Fruit fly (Drosophila melanogaster) whole organism, embryonic: ENCODE results near the gene rasp.
A peak's percentile ranks its signal among the peaks of the same experiment; 100 is the strongest.

Source experiments
- Bteb2 ChIP-seq: fragments of 200-800 bp; sonication (Bioruptor generic); optimal IDR thresholded peaks from 2 replicates; lab custom pipeline; 2016; ENCODE audit warnings: missing biosample characterization, missing genetic modification characterization
- CG10321 ChIP-seq: fragments of 200-800 bp; sonication (Bioruptor generic); IDR thresholded peaks from 2 replicates; pipeline ENCODE4 v1.3.6; 2022; ENCODE audit warnings: missing biosample characterization, missing genetic modification characterization
- CG10959 ChIP-seq: fragments of 200-800 bp; sonication (Bioruptor generic); IDR thresholded peaks from 2 replicates; pipeline ENCODE4 v1.3.6; 2022; ENCODE audit warnings: missing biosample characterization, missing genetic modification characterization
- CG11456 ChIP-seq: fragments of 200-800 bp; sonication (Bioruptor generic); IDR thresholded peaks from 3 replicates; pipeline ENCODE4 v1.3.6; 2022; ENCODE audit warnings: missing biosample characterization, missing genetic modification characterization
- CG12104 ChIP-seq: fragments of 200-800 bp; sonication (Bioruptor generic); optimal IDR thresholded peaks from 3 replicates; lab custom pipeline; 2016; ENCODE audit warnings: missing biosample characterization, missing genetic modification characterization
- CG14667 ChIP-seq: fragments of 200-800 bp; sonication (Bioruptor generic); IDR thresholded peaks from 2 replicates; pipeline ENCODE4 v1.3.6; 2022; ENCODE audit warnings: missing biosample characterization, missing genetic modification characterization
- CG1603 ChIP-seq: fragments of 200-800 bp; sonication (Bioruptor generic); optimal IDR thresholded peaks from 2 replicates; lab custom pipeline; 2019; ENCODE audit warnings: missing biosample characterization, mild to moderate bottlenecking, missing genetic modification characterization, moderate library complexity
- CG16779 ChIP-seq: fragments of 200-800 bp; sonication (Bioruptor generic); IDR thresholded peaks from 2 replicates; pipeline ENCODE4 v1.3.6; 2022; ENCODE audit warnings: missing biosample characterization, missing genetic modification characterization
- CG17802 ChIP-seq: fragments of 200-800 bp; sonication (Bioruptor generic); optimal IDR thresholded peaks from 2 replicates; lab custom pipeline; 2018; ENCODE audit warnings: missing biosample characterization, mild to moderate bottlenecking, missing genetic modification characterization, moderate library complexity
- CG18619 ChIP-seq: fragments of 200-800 bp; sonication (Bioruptor generic); optimal IDR thresholded peaks from 3 replicates; lab custom pipeline; 2017; ENCODE audit warnings: missing biosample characterization, mild to moderate bottlenecking, missing genetic modification characterization
- CG32767 ChIP-seq: fragments of 200-800 bp; sonication (Bioruptor generic); IDR thresholded peaks from 2 replicates; pipeline ENCODE4 v1.3.6; 2022; ENCODE audit warnings: missing biosample characterization, missing genetic modification characterization
- CG32772 ChIP-seq: fragments of 200-800 bp; sonication (Bioruptor generic); IDR thresholded peaks from 2 replicates; pipeline ENCODE4 v1.3.6; 2022; ENCODE audit warnings: missing biosample characterization, missing genetic modification characterization
- CG3281 ChIP-seq: fragments of 200-800 bp; sonication (Bioruptor generic); optimal IDR thresholded peaks from 3 replicates; lab custom pipeline; 2017; ENCODE audit warnings: missing biosample characterization, mild to moderate bottlenecking, missing genetic modification characterization
- CG33557 ChIP-seq: fragments of 200-800 bp; sonication (Bioruptor generic); optimal IDR thresholded peaks from 2 replicates; lab custom pipeline; 2019; ENCODE audit warnings: missing biosample characterization, mild to moderate bottlenecking, missing genetic modification characterization, moderate library complexity
- CG6654 ChIP-seq: fragments of 200-800 bp; sonication (Bioruptor generic); optimal IDR thresholded peaks from 2 replicates; lab custom pipeline; 2017; ENCODE audit warnings: missing biosample characterization, mild to moderate bottlenecking, missing genetic modification characterization
- CG7372 ChIP-seq: fragments of 200-800 bp; sonication (Bioruptor generic); IDR thresholded peaks from 2 replicates; pipeline ENCODE4 v1.3.6; 2022; ENCODE audit warnings: missing biosample characterization, missing genetic modification characterization
- CG7987 ChIP-seq: fragments of 200-800 bp; sonication (Bioruptor generic); optimal IDR thresholded peaks from 2 replicates; lab custom pipeline; 2018; ENCODE audit warnings: missing biosample characterization, mild to moderate bottlenecking, missing genetic modification characterization, moderate library complexity
- CG8359 ChIP-seq: fragments of 200-800 bp; sonication (Bioruptor generic); optimal IDR thresholded peaks from 2 replicates; lab custom pipeline; 2017; ENCODE audit warnings: missing biosample characterization, mild to moderate bottlenecking, missing genetic modification characterization, borderline replicate concordance
- CG9215 ChIP-seq: fragments of 200-800 bp; sonication (Bioruptor generic); IDR thresholded peaks from 2 replicates; pipeline ENCODE4 v1.3.6; 2022; ENCODE audit warnings: missing biosample characterization, missing genetic modification characterization
- CG9727 ChIP-seq: fragments of 200-800 bp; sonication (Bioruptor generic); optimal IDR thresholded peaks from 3 replicates; lab custom pipeline; 2017; ENCODE audit warnings: missing biosample characterization, mild to moderate bottlenecking, missing genetic modification characterization
- CG9932 ChIP-seq: fragments of 200-800 bp; sonication (Bioruptor generic); IDR thresholded peaks from 2 replicates; pipeline ENCODE4 v1.3.6; 2022; ENCODE audit warnings: missing biosample characterization, missing genetic modification characterization
- Camta ChIP-seq: fragments of 200-800 bp; sonication (Bioruptor generic); optimal IDR thresholded peaks from 2 replicates; lab custom pipeline; 2016; ENCODE audit warnings: missing biosample characterization, missing genetic modification characterization
- CoRest ChIP-seq: fragments of 200-800 bp; sonication (Bioruptor generic); optimal IDR thresholded peaks from 3 replicates; lab custom pipeline; 2018; ENCODE audit warnings: missing biosample characterization, mild to moderate bottlenecking, missing genetic modification characterization, moderate library complexity
- D ChIP-seq, 2 experiments: fragments of 200-800 bp in 1 of 2; fragments of >200 bp in 1 of 2; sonication (Bioruptor generic) in 1 of 2; optimal IDR thresholded peaks; 2 replicates in 1 of 2; 3 replicates in 1 of 2; lab custom pipeline; 2017; ENCODE audit warnings: mild to moderate bottlenecking in 1 of 2, missing biosample characterization in 1 of 2, missing genetic modification characterization in 1 of 2, missing genetic modification reagents in 1 of 2
- D19A ChIP-seq: fragments of 200-800 bp; optimal IDR thresholded peaks from 3 replicates; lab custom pipeline; 2019; ENCODE audit warnings: missing biosample characterization, mild to moderate bottlenecking, missing genetic modification characterization, moderate library complexity
- Deaf1 ChIP-seq: fragments of 200-800 bp; optimal IDR thresholded peaks from 3 replicates; lab custom pipeline; 2019; ENCODE audit warnings: missing biosample characterization, mild to moderate bottlenecking, missing genetic modification characterization, moderate library complexity
- Elba2 ChIP-seq: fragments of 200-800 bp; sonication (Bioruptor generic); optimal IDR thresholded peaks from 3 replicates; lab custom pipeline; 2016; ENCODE audit warnings: missing biosample characterization, missing genetic modification characterization
- Fer3 ChIP-seq: fragments of 200-800 bp; sonication (Bioruptor generic); optimal IDR thresholded peaks from 2 replicates; lab custom pipeline; 2018; ENCODE audit warnings: missing biosample characterization, mild to moderate bottlenecking, missing genetic modification characterization, moderate library complexity
- HLH4C ChIP-seq: fragments of 200-800 bp; sonication (Bioruptor generic); IDR thresholded peaks from 3 replicates; pipeline ENCODE4 v1.3.6; 2022; ENCODE audit warnings: missing biosample characterization, missing genetic modification characterization; ENCODE audit not compliant: partially characterized antibody
- Max ChIP-seq: fragments of 200-800 bp; sonication (Bioruptor generic); optimal IDR thresholded peaks from 2 replicates; lab custom pipeline; 2016; ENCODE audit warnings: missing biosample characterization, mild to moderate bottlenecking, missing genetic modification characterization
- Ptx1 ChIP-seq: fragments of 200-800 bp; sonication (Bioruptor generic); IDR thresholded peaks from 2 replicates; pipeline ENCODE4 v1.3.6; 2022; ENCODE audit warnings: missing biosample characterization, missing genetic modification characterization
- Ravus ChIP-seq: fragments of 200-800 bp; sonication (Bioruptor generic); IDR thresholded peaks from 2 replicates; pipeline ENCODE4 v1.3.6; 2022; ENCODE audit warnings: missing biosample characterization, missing genetic modification characterization
- Vsx1 ChIP-seq: fragments of 200-800 bp; sonication (Bioruptor generic); optimal IDR thresholded peaks from 2 replicates; lab custom pipeline; 2017; ENCODE audit warnings: missing biosample characterization, mild to moderate bottlenecking, missing genetic modification characterization, missing genetic modification reagents
- bbx ChIP-seq: fragments of 200-800 bp; sonication (Bioruptor generic); IDR thresholded peaks from 2 replicates; pipeline ENCODE4 v1.3.6; 2022; ENCODE audit warnings: missing biosample characterization, missing genetic modification characterization; ENCODE audit not compliant: partially characterized antibody
- br ChIP-seq: fragments of >200 bp; optimal IDR thresholded peaks from 2 replicates; lab custom pipeline; 2017
- fd3F ChIP-seq: fragments of 200-800 bp; sonication (Bioruptor generic); optimal IDR thresholded peaks from 2 replicates; lab custom pipeline; 2018; ENCODE audit warnings: missing biosample characterization, mild to moderate bottlenecking, missing genetic modification characterization, moderate library complexity
- fu2 ChIP-seq: fragments of 200-800 bp; sonication (Bioruptor generic); optimal IDR thresholded peaks from 2 replicates; lab custom pipeline; 2016; ENCODE audit warnings: missing biosample characterization, missing genetic modification characterization
- gfzf ChIP-seq: fragments of 200-800 bp; sonication (Bioruptor generic); optimal IDR thresholded peaks from 2 replicates; lab custom pipeline; 2016; ENCODE audit warnings: missing biosample characterization, mild to moderate bottlenecking, missing genetic modification characterization, moderate library complexity
- grn ChIP-seq: fragments of 200-800 bp; sonication (Bioruptor generic); optimal IDR thresholded peaks from 3 replicates; lab custom pipeline; 2017; ENCODE audit warnings: missing biosample characterization, missing genetic modification characterization
- h ChIP-seq: fragments of >200 bp; optimal IDR thresholded peaks from 2 replicates; lab custom pipeline; 2017
- her ChIP-seq: fragments of 200-800 bp; sonication (Bioruptor generic); optimal IDR thresholded peaks from 2 replicates; lab custom pipeline; 2016; ENCODE audit warnings: missing biosample characterization, missing genetic modification characterization
- kah ChIP-seq: fragments of 200-800 bp; sonication (Bioruptor generic); optimal IDR thresholded peaks from 2 replicates; lab custom pipeline; 2018; ENCODE audit warnings: missing biosample characterization, mild to moderate bottlenecking, missing genetic modification characterization
- lbe ChIP-seq: fragments of 200-800 bp; sonication (Bioruptor generic); optimal IDR thresholded peaks from 2 replicates; lab custom pipeline; 2016; ENCODE audit warnings: missing biosample characterization, mild to moderate bottlenecking, missing genetic modification characterization
- onecut ChIP-seq: fragments of 200-800 bp; sonication (Bioruptor generic); IDR thresholded peaks from 2 replicates; pipeline ENCODE4 v1.3.6; 2022; ENCODE audit warnings: missing biosample characterization, missing genetic modification characterization
- p53 ChIP-seq: fragments of 200-800 bp; sonication (Bioruptor generic); optimal IDR thresholded peaks from 2 replicates; lab custom pipeline; 2016; ENCODE audit warnings: missing biosample characterization, missing genetic modification characterization
- pzg ChIP-seq: fragments of 200-800 bp; sonication (Bioruptor generic); optimal IDR thresholded peaks from 3 replicates; lab custom pipeline; 2018; ENCODE audit warnings: missing biosample characterization, mild to moderate bottlenecking, missing genetic modification characterization, moderate library complexity
- repo ChIP-seq: fragments of 200-800 bp; sonication (Bioruptor generic); optimal IDR thresholded peaks from 2 replicates; lab custom pipeline; 2016; ENCODE audit warnings: missing biosample characterization, missing genetic modification characterization
- rib ChIP-seq: fragments of 200-800 bp; sonication (Bioruptor generic); IDR thresholded peaks from 2 replicates; pipeline ENCODE4 v1.3.6; 2022; ENCODE audit warnings: missing biosample characterization, missing genetic modification characterization
- sqz ChIP-seq: fragments of 200-800 bp; sonication (Bioruptor generic); optimal IDR thresholded peaks from 3 replicates; lab custom pipeline; 2018; ENCODE audit warnings: missing biosample characterization, mild to moderate bottlenecking, missing genetic modification characterization
- zfh2 ChIP-seq: fragments of 200-800 bp; sonication (Bioruptor generic); optimal IDR thresholded peaks from 2 replicates; lab custom pipeline; 2016; ENCODE audit warnings: missing biosample characterization, missing genetic modification characterization

rasp gene

DNA sequence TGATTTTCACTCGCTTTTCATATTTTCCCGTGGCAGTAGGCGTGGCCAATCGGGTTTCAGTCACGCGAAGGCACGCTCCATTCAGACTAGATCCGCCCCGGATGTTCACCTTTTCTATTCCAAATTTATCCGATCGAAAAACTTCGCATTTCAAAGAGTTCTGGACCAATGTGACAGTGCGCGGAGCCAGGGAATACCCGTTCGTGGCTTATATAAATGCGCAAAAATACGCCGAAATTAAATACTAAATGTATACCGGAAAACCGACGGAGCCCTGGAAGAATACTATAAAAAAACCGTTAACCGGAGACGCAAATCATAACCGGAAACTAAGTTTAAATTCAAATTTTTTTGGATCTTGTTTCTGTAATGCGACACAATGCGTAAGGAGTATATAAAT lies 34.4 kb upstream of the rasp start, which contains the start of gene promL (continued):
- TF ChIP-seq fu2 (GFP tag; lab: Kevin White, UChicago): no peak
- TF ChIP-seq, all 482 proteins: peak for 273

DNA sequence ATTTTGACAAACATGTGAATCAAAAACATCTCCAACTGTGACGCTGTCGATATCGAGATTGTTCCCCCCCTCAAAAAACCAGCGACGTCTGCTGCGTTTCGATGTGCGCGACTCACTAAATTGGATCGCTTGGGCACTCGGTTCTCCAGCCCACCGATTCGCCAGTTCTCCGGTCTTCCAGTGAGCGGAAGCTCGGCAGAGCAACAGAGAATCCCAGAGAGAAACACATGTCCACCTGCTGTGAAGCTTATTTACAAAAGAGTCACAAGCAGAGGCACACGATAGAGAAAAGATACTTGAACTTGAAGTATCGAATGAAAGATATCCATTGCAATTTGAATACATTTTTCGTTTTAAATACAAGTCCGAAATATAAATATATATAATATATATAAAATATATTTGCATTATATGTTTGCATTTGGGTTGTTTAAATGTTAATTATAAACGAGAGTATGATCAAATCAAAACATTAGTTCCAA lies 27.9 kb upstream of the rasp start:
- TF ChIP-seq Elba2 (GFP tag; lab: Kevin White, UChicago) (no peak), kah (no peak), CG11456 (GFP tag; lab: Robert Waterston, UW) (0 out of 3 replicates have a peak, but pooled peaks have one; percentile 7), Fer3 (tag; lab: Kevin White, UChicago) (peak; percentile 10), Deaf1 (tag; lab: Kevin White, UChicago) (peak; percentile 59), Bteb2 (GFP tag; lab: Kevin White, UChicago) (no peak), CG10321 (GFP tag; lab: Robert Waterston, UW) (no peak), Camta (GFP tag; lab: Kevin White, UChicago) (no peak), br (lab: Kevin White, UChicago) (no peak), h (lab: Kevin White, UChicago) (no peak), CG7987 (GFP tag; lab: Kevin White, UChicago) (peak; percentile 32), her (no peak), D19A (tag; lab: Kevin White, UChicago) (no peak), D (optimal IDR thresholded peaks at IDR 0.05; lab: Kevin White, UChicago) (no peak), D (GFP tag; optimal IDR thresholded peaks at IDR 0.05; lab: Kevin White, UChicago) (no peak), lbe (GFP tag; lab: Kevin White, UChicago) (no peak), Ptx1 (GFP tag; lab: Robert Waterston, UW) (no peak), CG18619 (peak; percentile 19), Ravus (GFP tag; lab: Robert Waterston, UW) (no peak), CG6654 (GFP tag; lab: Kevin White, UChicago) (no peak), HLH4C (GFP tag; lab: Robert Waterston, UW) (no peak), CG14667 (GFP tag; lab: Robert Waterston, UW) (no peak), Vsx1 (GFP tag; lab: Kevin White, UChicago) (no peak), sqz (no peak), pzg (no peak), bbx (GFP tag; lab: Robert Waterston, UW) (no peak), CG9932 (GFP tag; lab: Robert Waterston, UW) (peak; percentile 3; the same call in 1 of the 2 replicates), CG32772 (GFP tag; lab: Robert Waterston, UW) (no peak), p53 (GFP tag; lab: Kevin White, UChicago) (no peak), repo (GFP tag; lab: Kevin White, UChicago) (no peak), grn (GFP tag; lab: Kevin White, UChicago) (no peak), CG33557 (GFP tag; lab: Kevin White, UChicago) (no peak), CG3281 (GFP tag; lab: Kevin White, UChicago) (peak; percentile 32), CG7372 (no peak), gfzf (GFP tag; lab: Kevin White, UChicago) (no peak), CG9727 (GFP tag; lab: Kevin White, UChicago) (no peak), CG1603 (tag; lab: Kevin White, UChicago) (no peak), Max (GFP tag; lab: Kevin White, UChicago) (no peak), CG9215 (GFP tag; lab: Robert Waterston, UW) (no peak), CG8359 (GFP tag; lab: Kevin White, UChicago) (no peak), CG12104 (GFP tag; lab: Kevin White, UChicago) (no peak), CG17802 (no peak), zfh2 (GFP tag; lab: Kevin White, UChicago) (no peak), CG16779 (no peak), CG32767 (GFP tag; lab: Robert Waterston, UW) (no peak), CG10959 (no peak), fd3F (GFP tag; lab: Kevin White, UChicago) (no peak), onecut (GFP tag; lab: Robert Waterston, UW) (no peak), rib (GFP tag; lab: Robert Waterston, UW) (no peak), CoRest (tag; lab: Kevin White, UChicago) (peak; percentile 30)
